Worm (Caenorhabditis elegans) whole organism, midembryonic: ENCODE results near the gene egas-3.

Source experiments
- T22C8.4 ChIP-seq: fragments of 200-800 bp; sonication (Bioruptor generic); IDR thresholded peaks from 2 replicates; pipeline ENCODE4 v1.3.6; 2022; ENCODE audit warnings: missing genetic modification characterization, missing compliant biosample characterization
- cog-1 ChIP-seq: sonication (generic microtip); optimal IDR thresholded peaks from 2 replicates; lab custom pipeline; 2016; ENCODE audit warnings: missing genetic modification characterization, missing compliant biosample characterization
- flt-1 ChIP-seq: fragments of 200-800 bp; sonication (Bioruptor generic); IDR thresholded peaks from 2 replicates; pipeline ENCODE4 v1.3.6; 2022; ENCODE audit warnings: missing genetic modification characterization, missing compliant biosample characterization
- klf-2 ChIP-seq: fragments of 200-800 bp; sonication (Bioruptor generic); conservative IDR thresholded peaks from 2 replicates; pipeline ENCODE4 v1.3.6; 2022; ENCODE audit warnings: missing genetic modification reagents, missing genetic modification characterization, missing compliant biosample characterization
- med-1 ChIP-seq: sonication (generic microtip); optimal IDR thresholded peaks from 2 replicates; lab custom pipeline; 2017; ENCODE audit warnings: missing genetic modification characterization, mild to moderate bottlenecking, missing compliant biosample characterization, antibody characterized with exemption, missing genetic modification reagents; ENCODE audit not compliant: insufficient read depth
- ref-1 ChIP-seq: fragments of 200-800 bp; sonication (Bioruptor generic); conservative IDR thresholded peaks from 2 replicates; pipeline ENCODE4 v1.3.6; 2022; ENCODE audit warnings: missing genetic modification reagents, missing genetic modification characterization, missing compliant biosample characterization
- tab-1 ChIP-seq: fragments of 200-800 bp; sonication (Bioruptor generic); IDR thresholded peaks from 2 replicates; pipeline ENCODE4 v1.3.6; 2022; ENCODE audit warnings: missing genetic modification characterization, missing compliant biosample characterization
- ztf-23 ChIP-seq: fragments of 200-800 bp; sonication (Bioruptor generic); IDR thresholded peaks from 2 replicates; pipeline ENCODE4 v1.3.6; 2022; ENCODE audit warnings: missing genetic modification reagents, missing genetic modification characterization, missing compliant biosample characterization
- ztf-29 ChIP-seq: fragments of 200-800 bp; sonication (Bioruptor generic); IDR thresholded peaks from 2 replicates; pipeline ENCODE4 v1.3.6; 2022; ENCODE audit warnings: missing genetic modification reagents, missing genetic modification characterization, missing compliant biosample characterization

ce11 chrV:18662333-18662732 lies 26.2 kb upstream of the egas-3 start:
- TF ChIP-seq ztf-23, result no peak
- no peak for TF ChIP-seq tab-1 (GFP tag; lab: Robert Waterston, UW)
- no peak for TF ChIP-seq T22C8.4 (GFP tag; lab: Robert Waterston, UW)
- TF ChIP-seq ztf-29, result no peak
- TF ChIP-seq ref-1 (GFP tag; lab: Robert Waterston, UW), result no peak
- no peak for TF ChIP-seq flt-1 (GFP tag; lab: Robert Waterston, UW)
- TF ChIP-seq cog-1 (tag; lab: Kevin White, UChicago), result no peak
- no peak for TF ChIP-seq med-1 (GFP tag; lab: Kevin White, UChicago)
- TF ChIP-seq klf-2 (GFP tag; lab: Robert Waterston, UW), result no peak
